Worm (Caenorhabditis elegans) whole organism, L2 larva: Measurements from ENCODE around the gene znf-598.

Experiments
- lsy-2 ChIP-seq, 2 experiments: fragments of 150-350 bp in 1 of 2; sonication (generic microtip) in 1 of 2; optimal IDR thresholded peaks; 2 replicates each; lab custom pipeline; 2014 to 2017; ENCODE audit warnings: missing biosample characterization in 2 of 2, missing genetic modification characterization in 2 of 2
- nhr-11 ChIP-seq: fragments of 150-350 bp; optimal IDR thresholded peaks from 2 replicates; lab custom pipeline; 2014; ENCODE audit warnings: missing biosample characterization, missing genetic modification characterization

The znf-598 gene

DNA sequence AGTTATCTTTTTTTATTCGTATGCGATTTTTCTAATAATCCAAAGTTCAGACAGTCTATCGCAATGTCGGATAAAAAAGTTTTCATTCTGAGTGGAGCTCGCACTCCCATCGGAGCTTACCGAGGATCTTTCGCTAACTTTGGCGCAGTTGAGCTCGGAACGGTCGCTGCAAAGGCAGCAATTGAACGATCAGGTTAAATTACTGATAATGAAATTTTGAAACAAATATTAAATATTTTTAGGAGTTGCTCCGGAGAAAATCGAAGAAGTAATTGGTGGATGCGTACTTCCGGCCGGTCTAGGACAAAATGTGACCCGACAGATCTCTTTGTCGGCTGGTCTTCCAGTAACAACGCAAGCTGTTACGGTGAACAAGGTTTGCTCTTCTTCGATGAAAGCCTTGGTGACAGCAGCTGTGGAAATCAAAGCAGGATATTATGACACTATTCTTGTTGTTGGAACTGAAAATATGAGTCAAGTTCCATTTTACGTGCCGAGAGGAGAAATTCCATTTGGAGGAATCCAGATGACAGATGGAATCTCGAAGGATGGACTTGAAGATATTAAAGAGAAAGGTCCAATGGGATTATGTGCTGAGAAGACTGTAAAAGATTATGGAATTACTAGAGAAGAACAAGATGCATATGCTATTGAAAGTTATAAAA lies 50.1 kb downstream of the znf-598 start, which contains the start of gene T02G5.7:
TSS of gene T02G5.7 (plus strand) at position 51 of the 665 bp plus-strand sequence.
- TF ChIP-seq nhr-11 (tag; lab: Kevin White, UChicago) (no peak), lsy-2 (tag; optimal IDR thresholded peaks at IDR 0.05; lab: Kevin White, UChicago) (peak in 1 of 2 experiments; percentile 8)
